Fruit fly (Drosophila melanogaster) whole organism, prepupa: Measurements from ENCODE around the gene CG15646.

Experiments used
- CG3032 ChIP-seq: fragments of 200-800 bp; optimal IDR thresholded peaks from 2 replicates; lab custom pipeline; 2019; ENCODE audit warnings: missing biosample characterization, mild to moderate bottlenecking, missing genetic modification characterization, moderate library complexity
- CG31627 ChIP-seq: fragments of 200-800 bp; sonication (Bioruptor generic); optimal IDR thresholded peaks from 3 replicates; lab custom pipeline; 2016; ENCODE audit warnings: missing biosample characterization, missing genetic modification characterization
- CG4318 ChIP-seq: fragments of 200-800 bp; sonication (Bioruptor generic); optimal IDR thresholded peaks from 3 replicates; lab custom pipeline; 2017; ENCODE audit warnings: missing biosample characterization, mild to moderate bottlenecking, missing genetic modification characterization
- CG8119 ChIP-seq: fragments of 200-800 bp; sonication (Bioruptor generic); IDR thresholded peaks from 3 replicates; pipeline ENCODE4 v1.3.6; 2022; ENCODE audit warnings: missing biosample characterization, missing genetic modification characterization
- Ets21C ChIP-seq: fragments of 200-800 bp; sonication (Bioruptor generic); optimal IDR thresholded peaks from 3 replicates; lab custom pipeline; 2016; ENCODE audit warnings: missing biosample characterization, missing genetic modification characterization
- Met ChIP-seq: fragments of 200-800 bp; sonication (Bioruptor generic); optimal IDR thresholded peaks from 3 replicates; lab custom pipeline; 2016; ENCODE audit warnings: missing biosample characterization, missing genetic modification characterization
- Sox15 ChIP-seq: fragments of 200-800 bp; sonication (Bioruptor generic); optimal IDR thresholded peaks from 3 replicates; lab custom pipeline; 2016; ENCODE audit warnings: missing biosample characterization, missing genetic modification characterization
- dac ChIP-seq: fragments of 200-800 bp; sonication (Bioruptor generic); optimal IDR thresholded peaks from 2 replicates; lab custom pipeline; 2017; ENCODE audit warnings: missing biosample characterization, mild to moderate bottlenecking, missing genetic modification characterization
- eg ChIP-seq: fragments of 200-800 bp; sonication (Bioruptor generic); IDR thresholded peaks from 3 replicates; pipeline ENCODE4 v1.3.6; 2022; ENCODE audit warnings: missing biosample characterization, missing genetic modification characterization
- fd85E ChIP-seq: fragments of 200-800 bp; sonication (Bioruptor generic); optimal IDR thresholded peaks from 3 replicates; lab custom pipeline; 2016; ENCODE audit warnings: missing biosample characterization, missing genetic modification characterization
- salr ChIP-seq, 2 experiments: fragments of 200-800 bp; sonication (Bioruptor generic); optimal IDR thresholded peaks; 3 replicates each; lab custom pipeline; 2016 to 2018; ENCODE audit warnings: missing biosample characterization in 2 of 2, missing genetic modification characterization in 2 of 2, mild to moderate bottlenecking in 1 of 2

dm6 chrX:15642056-15642455 lies 28.8 kb downstream of the CG15646 start:
- TF ChIP-seq CG8119 (GFP tag; lab: Robert Waterston, UW) (peak; percentile 47; the same call in 1 of the 3 replicates), CG3032 (tag; lab: Kevin White, UChicago) (peak; percentile 73), salr (GFP tag; optimal IDR thresholded peaks at IDR 0.05; lab: Kevin White, UChicago) (peak in 1 of 2 experiments; percentile 62), Sox15 (peak; percentile 32), Met (GFP tag; lab: Kevin White, UChicago) (peak; percentile 75), dac (GFP tag; lab: Kevin White, UChicago) (no peak), CG31627 (peak; percentile 53), Ets21C (no peak), eg (GFP tag; lab: Robert Waterston, UW) (0 out of 3 replicates have a peak, but pooled peaks have one; percentile 23), fd85E (GFP tag; lab: Kevin White, UChicago) (no peak), CG4318 (GFP tag; lab: Kevin White, UChicago) (no peak)
